Worm (Caenorhabditis elegans) whole organism, late embryonic: ENCODE measurements around the gene F58B4.7.

Source experiments
- K02D7.2 ChIP-seq: sonication (generic microtip); optimal IDR thresholded peaks from 2 replicates; lab custom pipeline; 2017; ENCODE audit warnings: mild to moderate bottlenecking, missing genetic modification characterization, missing compliant biosample characterization
- T23F11.4 ChIP-seq: fragments of 200-800 bp; sonication (Bioruptor generic); optimal IDR thresholded peaks from 2 replicates; lab custom pipeline; 2018; ENCODE audit warnings: mild to moderate bottlenecking, missing genetic modification characterization, missing compliant biosample characterization
- fkh-10 ChIP-seq: fragments of 150-350 bp; optimal IDR thresholded peaks from 2 replicates; lab custom pipeline; 2014; ENCODE audit warnings: missing biosample characterization, missing genetic modification reagents, missing genetic modification characterization
- pax-1 ChIP-seq: fragments of 150-350 bp; optimal IDR thresholded peaks from 2 replicates; lab custom pipeline; 2014; ENCODE audit warnings: missing biosample characterization, missing genetic modification characterization
- tbx-2 ChIP-seq: sonication (generic microtip); optimal IDR thresholded peaks from 2 replicates; lab custom pipeline; 2016; ENCODE audit warnings: missing genetic modification characterization, missing compliant biosample characterization

DNA sequence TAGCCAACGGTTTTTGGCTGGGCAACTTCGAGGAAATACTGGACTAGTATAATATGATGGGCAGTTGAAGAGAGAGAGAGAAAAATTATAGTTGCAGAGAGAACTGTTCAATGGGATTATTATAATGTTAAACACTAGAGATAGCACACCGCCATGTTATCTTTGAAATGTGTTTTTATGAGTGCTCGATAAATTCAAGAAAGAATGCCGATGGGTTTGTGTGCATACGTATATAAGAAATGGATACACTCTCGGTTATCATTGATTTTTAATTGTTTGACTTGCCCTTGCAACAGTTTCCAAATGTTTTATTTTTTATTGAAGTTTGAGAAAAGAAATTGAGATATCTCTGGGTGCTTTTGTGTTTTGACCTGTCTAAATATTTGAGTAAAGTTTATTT lies 13.6 kb upstream of the F58B4.7 start, which contains the start of gene F17C11.12:
- TF ChIP-seq pax-1 (no peak), K02D7.2 (tag; lab: Kevin White, UChicago) (no peak), tbx-2 (tag; lab: Kevin White, UChicago) (no peak), fkh-10 (no peak), T23F11.4 (GFP tag; lab: Kevin White, UChicago) (no peak)
